Fruit fly (Drosophila melanogaster): ENCODE data around the gene RpS10a.

RpS10a gene

DNA sequence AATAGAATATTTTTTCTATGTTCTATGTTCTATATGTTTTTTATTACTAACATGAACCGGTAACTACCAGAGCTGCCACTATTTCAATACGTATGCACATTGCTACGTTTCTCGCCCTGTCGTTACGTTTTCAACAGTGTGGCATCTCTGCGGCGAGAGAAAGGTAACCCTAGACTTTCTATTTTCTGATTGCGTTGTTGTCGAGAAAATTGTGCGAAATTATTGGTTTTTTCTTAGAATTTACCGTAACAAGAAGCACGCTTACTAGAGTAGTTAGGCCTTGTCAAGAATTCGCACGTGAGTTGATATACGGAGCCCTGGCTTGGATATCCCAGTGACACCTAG, 47.6 kb downstream of the RpS10a start, which contains the start of gene btz (continued):
- TF ChIP-seq CG2120 (GFP tag; optimal IDR thresholded peaks at IDR 0.05) (peak; percentile 8), CG13424 (tag; optimal IDR thresholded peaks at IDR 0.05) (peak; percentile 9), trem (tag; optimal IDR thresholded peaks at IDR 0.05) (peak; percentile 57), CG9797 (GFP tag; optimal IDR thresholded peaks at IDR 0.05) (peak; percentile 26), HmgZ (tag; optimal IDR thresholded peaks at IDR 0.05) (peak; percentile 18), Taf1 (GFP tag; IDR thresholded peaks at IDR 0.05) (no peak), CG11504 (tag; optimal IDR thresholded peaks at IDR 0.05) (no peak), pzg (GFP tag; optimal IDR thresholded peaks at IDR 0.05) (peak; percentile 70), crp (GFP tag; optimal IDR thresholded peaks at IDR 0.05) (peak in 1 of 2 experiments; percentile 81), CG15514 (GFP tag; optimal IDR thresholded peaks at IDR 0.05) (peak; percentile 82), lola (GFP tag; optimal IDR thresholded peaks at IDR 0.05) (no peak), gt (GFP tag; IDR thresholded peaks at IDR 0.05) (no peak), HLH4C (GFP tag; IDR thresholded peaks at IDR 0.05; ENCODE audit: partially characterized antibody) (no peak), Hsf (GFP tag; optimal IDR thresholded peaks at IDR 0.05) (no peak), Dll (GFP tag; IDR thresholded peaks at IDR 0.05; ENCODE audit: partially characterized antibody) (no peak), sna (GFP tag; IDR thresholded peaks at IDR 0.05; ENCODE audit: partially characterized antibody) (no peak), Dref (GFP tag; IDR thresholded peaks at IDR 0.05) (peak; percentile 52), CG17186 (GFP tag; optimal IDR thresholded peaks at IDR 0.05) (peak; percentile 7), mirr (GFP tag; optimal IDR thresholded peaks at IDR 0.05) (no peak)
